Worm (Caenorhabditis elegans): Measurements from ENCODE around the gene col-113.
A peak's percentile ranks its signal among the peaks of the same experiment; 100 is the strongest.

Gene col-113

ce11 chrIV:7149020-7149601, 3.2 kb downstream of the col-113 start, which contains the start of gene C34D4.4 (continued):
- TF ChIP-seq Y105C5A.15 (GFP tag; IDR thresholded peaks at IDR 0.05) (no peak), vab-7 (GFP tag; IDR thresholded peaks at IDR 0.05) (no peak), nhr-25 (tag; optimal IDR thresholded peaks at IDR 0.05; ENCODE audit: borderline replicate concordance, insufficient read depth) (no peak), daf-16 (GFP tag; optimal IDR thresholded peaks at IDR 0.05) (no peak), daf-16 (tag; optimal IDR thresholded peaks at IDR 0.05) (peak; percentile 10), nhr-11 (tag; optimal IDR thresholded peaks at IDR 0.05) (no peak), nhr-111 (GFP tag; optimal IDR thresholded peaks at IDR 0.05) (no peak), nhr-6 (tag; optimal IDR thresholded peaks at IDR 0.05) (no peak), tag-97 (GFP tag; IDR thresholded peaks at IDR 0.05) (no peak), mes-2 (tag; optimal IDR thresholded peaks at IDR 0.05; ENCODE audit: poor library complexity, severe bottlenecking) (peak; percentile 52), daf-8 (GFP tag; IDR thresholded peaks at IDR 0.05) (no peak), zip-11 (GFP tag; IDR thresholded peaks at IDR 0.05) (no peak), nhr-28 (tag; optimal IDR thresholded peaks at IDR 0.05) (peak; percentile 5), nhr-42 (GFP tag; IDR thresholded peaks at IDR 0.05) (no peak), lin-38 (GFP tag; IDR thresholded peaks at IDR 0.05) (no peak), nhr-77 (tag; optimal IDR thresholded peaks at IDR 0.05) (no peak), dve-1 (tag; optimal IDR thresholded peaks at IDR 0.05; ENCODE audit: insufficient read depth) (no peak), F49E8.2 (tag; optimal IDR thresholded peaks at IDR 0.05; ENCODE audit: borderline replicate concordance) (no peak), mdl-1 (tag; optimal IDR thresholded peaks at IDR 0.05) (no peak), madf-9 (GFP tag; conservative IDR thresholded peaks at IDR 0.05) (no peak), spr-3 (GFP tag; optimal IDR thresholded peaks at IDR 0.05) (no peak), mxl-3 (GFP tag; optimal IDR thresholded peaks at IDR 0.05) (no peak), dmd-8 (GFP tag; IDR thresholded peaks at IDR 0.05) (no peak), zfp-2 (tag; optimal IDR thresholded peaks at IDR 0.05) (no peak), rbr-2 (tag; optimal IDR thresholded peaks at IDR 0.05) (no peak), F44E2.7 (GFP tag; IDR thresholded peaks at IDR 0.05) (no peak), fkh-10 (GFP tag; optimal IDR thresholded peaks at IDR 0.05) (no peak), nhr-237 (tag; optimal IDR thresholded peaks at IDR 0.05) (no peak), Y75B8A.6 (GFP tag; IDR thresholded peaks at IDR 0.05) (no peak), php-3 (GFP tag; IDR thresholded peaks at IDR 0.05) (no peak), gei-8 (GFP tag; optimal IDR thresholded peaks at IDR 0.05) (no peak), lin-13 (GFP tag; optimal IDR thresholded peaks at IDR 0.05) (peak; percentile 27), lim-7 (GFP tag; IDR thresholded peaks at IDR 0.05) (no peak), ces-1 (GFP tag; optimal IDR thresholded peaks at IDR 0.05) (no peak), mdt-29 (GFP tag; IDR thresholded peaks at IDR 0.05) (no peak), arid-1 (GFP tag; conservative IDR thresholded peaks at IDR 0.05) (0 out of 2 replicates have a peak, but pooled peaks have one; percentile 37), spr-1 (tag; optimal IDR thresholded peaks at IDR 0.05) (no peak), R02D3.7 (tag; optimal IDR thresholded peaks at IDR 0.05) (no peak), fos-1 (tag; optimal IDR thresholded peaks at IDR 0.05) (no peak), dpl-1 (GFP tag; optimal IDR thresholded peaks at IDR 0.05) (peak; percentile 58), mep-1 (tag; optimal IDR thresholded peaks at IDR 0.05) (peak; percentile 41), ama-1 (optimal IDR thresholded peaks at IDR 0.05) (peak; percentile 46), ceh-32 (tag; optimal IDR thresholded peaks at IDR 0.05; ENCODE audit: poor library complexity) (no peak), snpc-1.2 (GFP tag; IDR thresholded peaks at IDR 0.05) (no peak), lsy-2 (tag; optimal IDR thresholded peaks at IDR 0.05) (peak; percentile 44 to 96), nhr-10 (tag; optimal IDR thresholded peaks at IDR 0.05) (no peak), Y48G9A.11 (GFP tag; IDR thresholded peaks at IDR 0.05) (no peak), zag-1 (tag; optimal IDR thresholded peaks at IDR 0.05) (no peak), F26F4.8 (GFP tag; conservative IDR thresholded peaks at IDR 0.05) (no peak), nhr-41 (GFP tag; IDR thresholded peaks at IDR 0.05) (no peak), ceh-44 (GFP tag; IDR thresholded peaks at IDR 0.05) (no peak), nhr-102 (tag; optimal IDR thresholded peaks at IDR 0.05) (no peak)

All from whole organism, L4 larva.